Worm (Caenorhabditis elegans): Measurements from ENCODE around the gene T12D8.10.

- TF ChIP-seq lsl-1 (GFP tag; optimal IDR thresholded peaks at IDR 0.05) (no peak), hmg-1.2 (GFP tag; IDR thresholded peaks at IDR 0.05) (no peak), B0019.2 (GFP tag; conservative IDR thresholded peaks at IDR 0.05) (no peak), cebp-1 (GFP tag; IDR thresholded peaks at IDR 0.05) (no peak), cebp-1 (tag; optimal IDR thresholded peaks at IDR 0.05) (no peak)
Observed at ce11 chrIII:13600254-13600653, 41.9 kb downstream of the T12D8.10 start.

All from whole organism, young adult.